Worm (Caenorhabditis elegans) whole organism, L1 larva: ENCODE results near the gene Y69A2AR.25.

Experiments used
- ama-1 ChIP-seq: fragments of 150-350 bp; optimal IDR thresholded peaks from 2 replicates; lab custom pipeline; 2014
- ces-1 ChIP-seq: fragments of 150-350 bp; optimal IDR thresholded peaks from 2 replicates; lab custom pipeline; 2014; ENCODE audit warnings: missing biosample characterization, missing genetic modification reagents, missing genetic modification characterization
- egl-13 ChIP-seq: sonication (generic microtip); optimal IDR thresholded peaks from 2 replicates; lab custom pipeline; 2016; ENCODE audit warnings: missing genotype, missing genetic modification reagents, missing genetic modification characterization, missing compliant biosample characterization
- ztf-4 ChIP-seq: fragments of 150-350 bp; optimal IDR thresholded peaks from 2 replicates; lab custom pipeline; 2014; ENCODE audit warnings: missing biosample characterization, missing genetic modification characterization

DNA sequence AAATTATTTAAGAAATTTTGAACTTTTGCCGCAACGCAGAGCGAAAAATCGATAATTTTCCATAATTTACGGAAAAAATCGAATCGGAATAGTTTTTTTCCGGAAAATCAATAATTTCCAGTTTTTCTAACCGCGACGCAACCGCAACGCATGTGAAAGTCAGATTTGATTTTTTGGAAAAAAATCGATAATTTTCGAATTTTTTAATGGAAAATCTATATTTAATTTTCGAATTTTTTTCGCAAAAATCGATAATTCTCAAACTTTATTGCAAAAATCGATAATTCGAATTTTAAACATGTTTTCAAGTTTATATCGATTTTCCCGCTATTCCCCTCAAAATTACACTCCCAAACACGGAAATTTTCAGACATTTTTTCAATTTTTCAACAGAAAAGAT lies 37.9 kb downstream of the Y69A2AR.25 start:
- TF ChIP-seq ztf-4 (tag; lab: Kevin White, UChicago) (no peak), ces-1 (GFP tag; lab: Kevin White, UChicago) (no peak), ama-1 (lab: Kevin White, UChicago) (no peak), egl-13 (no peak)
